Worm (Caenorhabditis elegans): ENCODE data around the gene T05A7.6.

Gene T05A7.6

DNA sequence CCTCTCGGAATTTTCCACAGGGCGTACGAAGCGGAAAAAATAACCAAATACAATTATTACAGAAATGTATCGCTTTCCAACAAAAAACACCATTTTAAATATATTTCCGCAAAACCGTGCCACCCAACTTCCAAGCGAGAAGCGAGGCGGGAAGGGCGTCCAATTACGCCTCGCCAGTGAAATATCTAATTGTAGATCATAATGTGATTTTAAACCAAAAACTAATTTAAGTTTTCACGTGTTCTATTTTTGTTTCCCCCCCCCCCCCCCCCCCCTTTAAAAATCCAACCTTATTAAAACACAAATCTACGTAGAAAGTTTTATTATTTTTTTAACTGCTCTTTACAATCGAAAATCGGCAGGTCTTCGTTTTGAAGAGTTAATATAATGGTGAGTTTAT, 17.9 kb upstream of the T05A7.6 start, which contains the start of gene F10G7.12:
F10G7.12 (plus strand) TSS at position 301 of the 400 bp plus-strand sequence.
- TF ChIP-seq F57C9.4 (tag; optimal IDR thresholded peaks at IDR 0.05), result no peak
- no peak for TF ChIP-seq attf-3 (GFP tag; conservative IDR thresholded peaks at IDR 0.05)
- TF ChIP-seq B0261.1 (tag; optimal IDR thresholded peaks at IDR 0.05), result no peak
- TF ChIP-seq gei-17 (GFP tag; optimal IDR thresholded peaks at IDR 0.05), result no peak
- TF ChIP-seq sea-2 (GFP tag; IDR thresholded peaks at IDR 0.05), result no peak
- no peak for TF ChIP-seq ceh-91 (GFP tag; IDR thresholded peaks at IDR 0.05)
- TF ChIP-seq attf-6 (GFP tag; IDR thresholded peaks at IDR 0.05), result no peak
- TF ChIP-seq madf-8 (GFP tag; conservative IDR thresholded peaks at IDR 0.05), result no peak
- TF ChIP-seq F57A8.1 (GFP tag; optimal IDR thresholded peaks at IDR 0.05), result no peak

DNA sequence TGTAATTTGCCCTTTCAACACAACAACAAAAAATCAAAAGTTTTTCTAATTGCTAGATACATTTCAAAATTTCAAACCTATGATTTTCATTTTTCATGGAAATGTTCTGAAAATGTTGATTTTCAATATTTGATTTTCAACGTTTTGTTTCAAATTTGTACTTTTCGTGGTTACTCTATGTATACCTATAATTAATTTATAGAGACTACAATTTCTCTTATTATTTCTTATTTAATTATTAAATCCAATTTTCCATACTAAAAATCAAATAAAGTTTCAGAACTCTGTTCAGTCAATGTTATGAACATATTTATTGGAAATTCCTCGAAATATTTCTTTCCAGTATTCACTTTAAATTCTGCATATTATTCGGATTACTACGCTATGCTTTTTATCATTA, 15.3 kb upstream of the T05A7.6 start, which contains the start of gene sre-39:
sre-39 (plus strand) TSS at position 301 of the 400 bp plus-strand sequence.
- TF ChIP-seq F22D6.2 (tag; optimal IDR thresholded peaks at IDR 0.05) (no peak), zim-3 (tag; optimal IDR thresholded peaks at IDR 0.05) (no peak), madf-3 (GFP tag; IDR thresholded peaks at IDR 0.05) (no peak), mcd-1 (GFP tag; IDR thresholded peaks at IDR 0.05) (no peak), zfh-2 (GFP tag; conservative IDR thresholded peaks at IDR 0.05) (no peak), ceh-91 (GFP tag; IDR thresholded peaks at IDR 0.05) (no peak)

DNA sequence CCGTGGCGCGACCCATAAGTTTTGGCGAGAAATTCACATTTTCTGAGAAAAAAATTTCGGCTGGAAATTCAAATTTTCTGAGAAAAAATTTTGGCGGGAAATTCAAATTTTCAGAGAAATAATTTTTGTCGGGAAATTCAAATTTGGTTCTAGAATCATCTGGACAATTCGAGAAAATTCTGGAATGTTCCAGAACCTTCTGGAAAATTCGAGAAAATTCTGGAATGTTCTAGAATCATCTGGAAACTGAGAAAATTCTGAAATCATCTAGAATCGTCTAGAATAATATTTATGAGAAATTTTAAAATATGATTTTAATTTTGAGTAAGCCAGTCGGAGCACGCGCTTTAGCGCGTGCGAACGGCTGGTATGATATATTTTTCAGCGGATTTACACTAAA, 13.3 kb upstream of the T05A7.6 start:
- TF ChIP-seq madf-10 (tag; optimal IDR thresholded peaks at IDR 0.05), result no peak
- TF ChIP-seq rpc-1 (optimal IDR thresholded peaks at IDR 0.05), result peak; percentile 6
- no peak for TF ChIP-seq rpc-1 (tag; optimal IDR thresholded peaks at IDR 0.05)
- peak; percentile 93 for TF ChIP-seq hsf-1 (GFP tag; IDR thresholded peaks at IDR 0.05)

DNA sequence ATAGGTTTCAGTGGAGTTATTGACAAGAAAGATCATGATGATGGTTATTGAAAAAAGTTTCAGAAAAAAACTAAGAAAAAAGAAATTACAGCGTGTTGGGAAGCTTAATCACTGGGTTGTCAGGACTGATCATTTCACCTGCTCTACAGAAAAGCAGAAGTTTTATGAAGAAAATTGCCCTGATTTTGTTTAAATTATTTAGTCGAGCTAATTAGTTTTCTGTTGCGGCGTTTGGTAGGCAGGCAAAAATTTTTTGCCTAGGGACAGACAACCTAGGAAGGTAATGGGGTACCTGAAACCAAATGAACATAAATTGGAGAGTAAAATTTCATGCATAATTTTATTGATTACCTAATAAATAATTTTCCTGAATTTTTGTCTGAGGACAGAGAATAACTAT, 12.1 kb upstream of the T05A7.6 start, which contains the start of gene sre-40:
sre-40 (minus strand) TSS at position 101 of the 400 bp plus-strand sequence.
- TF ChIP-seq ztf-18 (tag; optimal IDR thresholded peaks at IDR 0.05), result no peak
- no peak for TF ChIP-seq nhr-90 (tag; optimal IDR thresholded peaks at IDR 0.05)
- no peak for TF ChIP-seq F22D6.2 (tag; optimal IDR thresholded peaks at IDR 0.05)
- TF ChIP-seq egrh-3 (GFP tag; IDR thresholded peaks at IDR 0.05), result no peak
- no peak for TF ChIP-seq dpff-1 (tag; optimal IDR thresholded peaks at IDR 0.05)
- no peak for TF ChIP-seq sdz-38 (tag; optimal IDR thresholded peaks at IDR 0.05)
- no peak for TF ChIP-seq B0336.3 (GFP tag; IDR thresholded peaks at IDR 0.05)
- TF ChIP-seq snpc-3.4 (tag; optimal IDR thresholded peaks at IDR 0.05), result no peak
- TF ChIP-seq F57C9.4 (tag; optimal IDR thresholded peaks at IDR 0.05), result no peak
- TF ChIP-seq F57A8.1 (GFP tag; optimal IDR thresholded peaks at IDR 0.05), result no peak
- TF ChIP-seq ZK185.1 (tag; optimal IDR thresholded peaks at IDR 0.05; ENCODE audit: poor library complexity, severe bottlenecking), result no peak
- no peak for TF ChIP-seq rec-8 (tag; optimal IDR thresholded peaks at IDR 0.05)
- no peak for TF ChIP-seq snpc-4 (GFP tag; optimal IDR thresholded peaks at IDR 0.05)
- no peak for TF ChIP-seq snpc-4 (tag; optimal IDR thresholded peaks at IDR 0.05)
- no peak for TF ChIP-seq attf-3 (GFP tag; conservative IDR thresholded peaks at IDR 0.05)
- no peak for TF ChIP-seq B0261.1 (tag; optimal IDR thresholded peaks at IDR 0.05)
- TF ChIP-seq madf-3 (GFP tag; IDR thresholded peaks at IDR 0.05), result no peak
- no peak for TF ChIP-seq ceh-79 (tag; optimal IDR thresholded peaks at IDR 0.05)

DNA sequence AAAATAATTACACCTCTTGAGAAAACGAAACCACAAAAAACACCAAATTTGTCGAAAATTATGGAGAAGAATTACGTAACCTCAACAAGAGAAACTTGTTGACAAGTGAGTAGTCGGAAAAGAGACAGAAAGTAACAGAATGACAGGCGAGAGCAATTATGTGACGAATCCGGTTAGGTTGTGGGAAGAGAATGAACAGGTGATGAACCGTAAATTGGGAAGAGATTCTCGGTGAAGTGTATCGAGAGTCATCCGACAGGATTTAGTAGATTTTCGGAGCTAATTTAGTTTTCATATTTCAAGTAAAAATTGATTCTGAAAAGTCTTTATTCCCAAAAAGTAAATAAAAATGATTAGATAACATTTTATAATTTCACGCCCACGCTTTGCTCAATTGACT, 9.8 kb upstream of the T05A7.6 start, which contains the start of gene T05A7.7:
T05A7.7 (minus strand) TSS at position 101 of the 400 bp plus-strand sequence.
- TF ChIP-seq madf-3 (GFP tag; IDR thresholded peaks at IDR 0.05) (no peak), lin-54 (GFP tag; optimal IDR thresholded peaks at IDR 0.05) (no peak), ZK185.1 (tag; optimal IDR thresholded peaks at IDR 0.05; ENCODE audit: poor library complexity, severe bottlenecking) (no peak), madf-6 (GFP tag; IDR thresholded peaks at IDR 0.05) (no peak), ceh-79 (tag; optimal IDR thresholded peaks at IDR 0.05) (no peak), ztf-26 (tag; optimal IDR thresholded peaks at IDR 0.05) (no peak), Y53F4B.3 (GFP tag; IDR thresholded peaks at IDR 0.05) (no peak)

Data from whole organism, young adult.